Worm (Caenorhabditis elegans) whole organism, young adult: ENCODE measurements around the gene srh-89.

Experiments
- B0019.2 ChIP-seq: fragments of 200-800 bp; sonication (Bioruptor generic); conservative IDR thresholded peaks from 2 replicates; pipeline ENCODE4 v1.3.6; 2022; ENCODE audit warnings: missing genetic modification reagents, missing genetic modification characterization, missing compliant biosample characterization
- B0261.1 ChIP-seq: sonication (generic microtip); optimal IDR thresholded peaks from 2 replicates; lab custom pipeline; 2016; ENCODE audit warnings: mild to moderate bottlenecking, missing genetic modification characterization, moderate library complexity, missing compliant biosample characterization
- B0336.3 ChIP-seq: fragments of 200-800 bp; sonication (Bioruptor generic); IDR thresholded peaks from 2 replicates; pipeline ENCODE4 v1.3.6; 2022; ENCODE audit warnings: missing genetic modification characterization, missing compliant biosample characterization
- C06A6.2 ChIP-seq: fragments of 200-800 bp; sonication (Bioruptor generic); conservative IDR thresholded peaks from 2 replicates; pipeline ENCODE4 v1.3.6; 2022; ENCODE audit warnings: missing genetic modification characterization, missing compliant biosample characterization
- C17E4.6 ChIP-seq: fragments of 200-800 bp; sonication (Bioruptor generic); IDR thresholded peaks from 2 replicates; pipeline ENCODE4 v1.3.6; 2022; ENCODE audit warnings: missing genetic modification reagents, missing genetic modification characterization, missing compliant biosample characterization
- F39B2.1 ChIP-seq: fragments of 200-800 bp; sonication (Bioruptor generic); IDR thresholded peaks from 2 replicates; pipeline ENCODE4 v1.3.6; 2022; ENCODE audit warnings: missing genetic modification reagents, missing genetic modification characterization, missing compliant biosample characterization
- F55B11.4 ChIP-seq: sonication (generic microtip); optimal IDR thresholded peaks from 2 replicates; lab custom pipeline; 2016; ENCODE audit warnings: missing compliant biosample characterization, missing genetic modification characterization, borderline replicate concordance; ENCODE audit not compliant: insufficient read depth
- F57C9.4 ChIP-seq: sonication (generic microtip); optimal IDR thresholded peaks from 2 replicates; lab custom pipeline; 2017; ENCODE audit warnings: mild to moderate bottlenecking, missing genetic modification characterization, missing compliant biosample characterization
- K12H6.12 ChIP-seq: fragments of 200-800 bp; sonication (Bioruptor generic); optimal IDR thresholded peaks from 2 replicates; lab custom pipeline; 2018; ENCODE audit warnings: mild to moderate bottlenecking, missing genetic modification characterization, missing compliant biosample characterization
- Y53G8AR.9 ChIP-seq: fragments of 200-800 bp; sonication (Bioruptor generic); conservative IDR thresholded peaks from 2 replicates; pipeline ENCODE4 v1.3.6; 2022; ENCODE audit warnings: missing genetic modification reagents, missing genetic modification characterization, missing compliant biosample characterization
- Y95B8A.8 ChIP-seq: fragments of 200-800 bp; sonication (Bioruptor generic); IDR thresholded peaks from 2 replicates; pipeline ENCODE4 v1.3.6; 2022; ENCODE audit warnings: missing genetic modification reagents, missing genetic modification characterization, missing compliant biosample characterization
- attf-3 ChIP-seq: fragments of 200-800 bp; sonication (Bioruptor generic); conservative IDR thresholded peaks from 2 replicates; pipeline ENCODE4 v1.3.6; 2022; ENCODE audit warnings: missing genetic modification reagents, missing genetic modification characterization, missing compliant biosample characterization
- ceh-79 ChIP-seq: sonication (generic microtip); optimal IDR thresholded peaks from 2 replicates; lab custom pipeline; 2017; ENCODE audit warnings: mild to moderate bottlenecking, missing genetic modification characterization, missing compliant biosample characterization
- die-1 ChIP-seq: sonication (generic microtip); optimal IDR thresholded peaks from 2 replicates; lab custom pipeline; 2016; ENCODE audit warnings: missing genotype, mild to moderate bottlenecking, missing genetic modification characterization, missing compliant biosample characterization
- dox-1 ChIP-seq: fragments of 200-800 bp; sonication (Bioruptor generic); IDR thresholded peaks from 2 replicates; pipeline ENCODE4 v1.3.6; 2022; ENCODE audit warnings: missing genetic modification reagents, missing genetic modification characterization, missing compliant biosample characterization
- ekl-4 ChIP-seq: fragments of 200-800 bp; sonication (Bioruptor generic); IDR thresholded peaks from 2 replicates; pipeline ENCODE4 v1.3.6; 2022; ENCODE audit warnings: missing genetic modification reagents, missing genetic modification characterization, missing compliant biosample characterization
- gei-17 ChIP-seq: fragments of 200-800 bp; sonication (Bioruptor generic); optimal IDR thresholded peaks from 2 replicates; lab custom pipeline; 2018; ENCODE audit warnings: mild to moderate bottlenecking, missing genetic modification characterization, missing compliant biosample characterization
- hmg-1.2 ChIP-seq: fragments of 200-800 bp; sonication (Bioruptor generic); IDR thresholded peaks from 2 replicates; pipeline ENCODE4 v1.3.6; 2022; ENCODE audit warnings: missing genetic modification reagents, missing genetic modification characterization, missing compliant biosample characterization
- hmg-20 ChIP-seq: fragments of 200-800 bp; sonication (Bioruptor generic); IDR thresholded peaks from 2 replicates; pipeline ENCODE4 v1.3.6; 2022; ENCODE audit warnings: missing genetic modification reagents, missing genetic modification characterization, missing compliant biosample characterization
- lag-1 ChIP-seq: fragments of 200-800 bp; sonication (Bioruptor generic); IDR thresholded peaks from 2 replicates; pipeline ENCODE4 v1.3.6; 2022; ENCODE audit warnings: missing genetic modification reagents, missing genetic modification characterization, missing compliant biosample characterization
- lin-26 ChIP-seq: fragments of 200-800 bp; sonication (Bioruptor generic); IDR thresholded peaks from 2 replicates; pipeline ENCODE4 v1.3.6; 2022; ENCODE audit warnings: missing genetic modification reagents, missing genetic modification characterization, missing compliant biosample characterization
- lin-35 ChIP-seq, 3 experiments: fragments of 150-350 bp in 2 of 3; sonication (generic microtip) in 1 of 3; optimal IDR thresholded peaks; 2 replicates each; lab custom pipeline; 2014 to 2018; ENCODE audit warnings: missing biosample characterization in 3 of 3, missing genetic modification characterization in 3 of 3, missing genetic modification reagents in 3 of 3
- madf-8 ChIP-seq: fragments of 200-800 bp; sonication (Bioruptor generic); conservative IDR thresholded peaks from 2 replicates; pipeline ENCODE4 v1.3.6; 2022; ENCODE audit warnings: missing genetic modification reagents, missing genetic modification characterization, missing compliant biosample characterization
- mxl-1 ChIP-seq: sonication (generic microtip); optimal IDR thresholded peaks from 2 replicates; lab custom pipeline; 2016; ENCODE audit warnings: missing genetic modification characterization, missing compliant biosample characterization
- nfya-2 ChIP-seq: fragments of 200-800 bp; sonication (Bioruptor generic); IDR thresholded peaks from 2 replicates; pipeline ENCODE4 v1.3.6; 2022; ENCODE audit warnings: missing genetic modification reagents, missing genetic modification characterization, missing compliant biosample characterization
- nhr-179 ChIP-seq: sonication (generic microtip); optimal IDR thresholded peaks from 2 replicates; lab custom pipeline; 2016; ENCODE audit warnings: mild to moderate bottlenecking, missing genetic modification characterization, missing compliant biosample characterization
- nhr-80 ChIP-seq: sonication (generic microtip); optimal IDR thresholded peaks from 2 replicates; lab custom pipeline; 2016; ENCODE audit warnings: missing genetic modification characterization, missing compliant biosample characterization
- nhr-90 ChIP-seq: sonication (generic microtip); optimal IDR thresholded peaks from 2 replicates; lab custom pipeline; 2016; ENCODE audit warnings: missing genotype, mild to moderate bottlenecking, missing genetic modification characterization, missing compliant biosample characterization
- pbrm-1 ChIP-seq: fragments of 200-800 bp; sonication (Bioruptor generic); IDR thresholded peaks from 2 replicates; pipeline ENCODE4 v1.3.6; 2022; ENCODE audit warnings: missing genetic modification reagents, missing genetic modification characterization, missing compliant biosample characterization
- rcor-1 ChIP-seq: fragments of 200-800 bp; sonication (Bioruptor generic); IDR thresholded peaks from 2 replicates; pipeline ENCODE4 v1.3.6; 2022; ENCODE audit warnings: missing genetic modification reagents, missing genetic modification characterization, missing compliant biosample characterization
- snpc-3.4 ChIP-seq: sonication (generic microtip); optimal IDR thresholded peaks from 2 replicates; lab custom pipeline; 2017; ENCODE audit warnings: missing genetic modification characterization, mild to moderate bottlenecking, missing compliant biosample characterization, antibody characterized with exemption, moderate library complexity, missing genotype, missing genetic modification reagents
- somi-1 ChIP-seq: fragments of 200-800 bp; sonication (Bioruptor generic); optimal IDR thresholded peaks from 2 replicates; lab custom pipeline; 2018; ENCODE audit warnings: mild to moderate bottlenecking, missing genetic modification characterization, missing compliant biosample characterization
- sptf-2 ChIP-seq: fragments of 200-800 bp; sonication (Bioruptor generic); optimal IDR thresholded peaks from 2 replicates; lab custom pipeline; 2018; ENCODE audit warnings: mild to moderate bottlenecking, missing genetic modification characterization, missing compliant biosample characterization
- unc-130 ChIP-seq: sonication (generic microtip); optimal IDR thresholded peaks from 2 replicates; lab custom pipeline; 2016; ENCODE audit warnings: missing genetic modification reagents, missing genetic modification characterization, missing compliant biosample characterization
- zfh-2 ChIP-seq: fragments of 200-800 bp; sonication (Bioruptor generic); conservative IDR thresholded peaks from 2 replicates; pipeline ENCODE4 v1.3.6; 2022; ENCODE audit warnings: missing genetic modification reagents, missing genetic modification characterization, missing compliant biosample characterization
- zim-3 ChIP-seq: sonication (generic microtip); optimal IDR thresholded peaks from 2 replicates; lab custom pipeline; 2017; ENCODE audit warnings: mild to moderate bottlenecking, missing genetic modification characterization, moderate library complexity, missing compliant biosample characterization
- ztf-22 ChIP-seq: fragments of 200-800 bp; sonication (Bioruptor generic); optimal IDR thresholded peaks from 2 replicates; lab custom pipeline; 2018; ENCODE audit warnings: mild to moderate bottlenecking, missing genetic modification characterization, moderate library complexity, missing compliant biosample characterization

The srh-89 gene

DNA sequence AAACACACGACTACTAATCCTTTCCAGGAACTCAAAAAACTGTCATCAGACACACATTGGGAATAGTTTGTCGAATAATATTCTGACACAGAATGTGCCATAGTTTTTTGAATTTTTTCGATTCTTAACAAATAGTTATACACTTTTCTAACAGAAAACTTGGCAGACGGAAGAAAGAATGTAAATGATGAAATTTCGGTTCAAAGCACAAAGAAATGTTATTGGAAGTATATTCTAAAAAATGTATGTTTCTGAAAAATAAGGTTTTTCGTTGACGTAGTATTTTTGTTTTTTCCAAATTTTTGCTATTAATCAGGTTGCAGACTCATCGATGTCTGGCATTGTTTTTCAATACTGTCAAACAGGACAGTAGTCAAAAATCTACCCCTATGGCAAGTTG, 3.7 kb downstream of the srh-89 start, which contains the start of gene srh-92:
Gene srh-92, minus strand, starts transcription at position 101 of the 400 bp plus-strand sequence.
- TF ChIP-seq pbrm-1 (no peak), gei-17 (GFP tag; lab: Kevin White, UChicago) (no peak), unc-130 (GFP tag; lab: Kevin White, UChicago) (no peak), F57C9.4 (tag; lab: Kevin White, UChicago) (no peak), zim-3 (tag; lab: Kevin White, UChicago) (no peak), F39B2.1 (GFP tag; lab: Robert Waterston, UW) (no peak), Y53G8AR.9 (GFP tag; lab: Robert Waterston, UW) (no peak), C06A6.2 (GFP tag; lab: Robert Waterston, UW) (no peak), lin-26 (no peak), lin-35 (GFP tag; optimal IDR thresholded peaks at IDR 0.05; lab: Kevin White, UChicago) (no peak), madf-8 (GFP tag; lab: Robert Waterston, UW) (no peak), attf-3 (GFP tag; lab: Robert Waterston, UW) (no peak), lag-1 (GFP tag; lab: Robert Waterston, UW) (no peak), zfh-2 (GFP tag; lab: Robert Waterston, UW) (no peak), nhr-80 (tag; lab: Kevin White, UChicago) (no peak), ekl-4 (GFP tag; lab: Robert Waterston, UW) (no peak), dox-1 (GFP tag; lab: Robert Waterston, UW) (no peak), B0261.1 (tag; lab: Kevin White, UChicago) (no peak), somi-1 (no peak)

DNA sequence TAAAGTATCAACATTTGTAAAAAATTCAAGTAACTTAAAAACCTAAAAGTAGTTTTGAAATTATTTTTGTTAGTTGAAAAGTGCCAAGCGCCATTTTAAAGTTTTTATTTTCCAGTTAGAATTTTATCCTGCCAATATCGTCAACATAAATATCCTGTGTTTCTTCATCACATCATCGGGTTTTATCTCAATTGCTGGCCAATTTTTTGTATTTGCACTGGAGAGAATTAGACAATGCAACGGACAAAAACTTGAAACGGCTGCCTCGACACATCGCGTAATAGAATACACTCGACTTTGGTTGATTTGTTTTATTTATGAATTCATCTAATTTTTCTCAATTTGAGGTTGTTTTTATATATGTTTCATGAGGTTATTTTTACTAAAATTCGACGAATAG, 9.6 kb downstream of the srh-89 start, which contains the start of gene F25E5.2:
Gene F25E5.2, plus strand, starts transcription at position 301 of the 400 bp plus-strand sequence.
- TF ChIP-seq hmg-1.2 (GFP tag; lab: Robert Waterston, UW), result no peak
- TF ChIP-seq F55B11.4 (tag; lab: Kevin White, UChicago), result no peak
- TF ChIP-seq mxl-1 (tag; lab: Kevin White, UChicago), result no peak
- no peak for TF ChIP-seq die-1 (tag; lab: Kevin White, UChicago)
- TF ChIP-seq sptf-2 (GFP tag; lab: Kevin White, UChicago), result no peak
- no peak for TF ChIP-seq nhr-179 (tag; lab: Kevin White, UChicago)
- no peak for TF ChIP-seq nfya-2 (GFP tag; lab: Robert Waterston, UW)
- no peak for TF ChIP-seq C17E4.6 (GFP tag; lab: Robert Waterston, UW)
- no peak for TF ChIP-seq lin-26
- TF ChIP-seq Y95B8A.8 (GFP tag; lab: Robert Waterston, UW), result no peak
- TF ChIP-seq nhr-90 (tag; lab: Kevin White, UChicago), result no peak
- no peak for TF ChIP-seq B0019.2 (GFP tag; lab: Robert Waterston, UW)
- no peak for TF ChIP-seq ztf-22 (GFP tag; lab: Kevin White, UChicago)
- TF ChIP-seq, all 124 proteins: peak for 0

DNA sequence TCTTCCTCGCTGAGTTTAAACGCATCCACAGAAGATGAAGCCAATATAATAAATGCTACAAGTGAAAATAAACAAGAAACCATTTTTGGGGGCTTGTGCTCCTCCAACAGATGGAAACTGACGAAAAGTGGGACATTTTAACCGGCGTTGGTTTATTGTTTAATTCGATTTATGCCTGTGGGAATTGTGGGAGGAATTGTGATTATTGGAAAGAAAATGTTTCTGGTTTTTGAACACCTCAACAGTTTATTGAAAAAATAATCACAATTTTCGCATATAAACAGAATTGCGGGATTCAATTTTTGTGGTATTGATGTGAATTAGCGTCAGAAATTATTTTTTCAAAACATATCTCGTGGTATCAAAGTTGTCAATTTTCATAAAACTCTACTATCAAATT, 10.4 kb downstream of the srh-89 start, which contains the start of gene try-8:
Gene try-8, minus strand, starts transcription at position 101 of the 400 bp plus-strand sequence.
- no peak for TF ChIP-seq ekl-4 (GFP tag; lab: Robert Waterston, UW)
- TF ChIP-seq hmg-20 (GFP tag; lab: Robert Waterston, UW), result no peak
- TF ChIP-seq snpc-3.4, result no peak
- TF ChIP-seq rcor-1 (GFP tag; lab: Robert Waterston, UW), result no peak
- no peak for TF ChIP-seq B0336.3 (GFP tag; lab: Robert Waterston, UW)
- no peak for TF ChIP-seq ceh-79 (tag; lab: Kevin White, UChicago)
- no peak for TF ChIP-seq K12H6.12
